Fruit fly (Drosophila melanogaster): ENCODE measurements around the gene Skp2.

Gene Skp2

dm6 chr3R:4311067-4311723 lies 26.3 kb downstream of the Skp2 start, which contains the start of gene Suv3 (continued):
- TF ChIP-seq Taf1 (GFP tag; IDR thresholded peaks at IDR 0.05) (no peak), bcd (GFP tag; optimal IDR thresholded peaks at IDR 0.05) (peak; percentile 30), CG12299 (tag; optimal IDR thresholded peaks at IDR 0.05) (no peak), CG6791 (GFP tag; IDR thresholded peaks at IDR 0.05; ENCODE audit: partially characterized antibody) (no peak), hbn (GFP tag; IDR thresholded peaks at IDR 0.05; ENCODE audit: partially characterized antibody) (no peak), Gsc (GFP tag; IDR thresholded peaks at IDR 0.05) (no peak), lab (GFP tag; optimal IDR thresholded peaks at IDR 0.05) (no peak), ATbp (GFP tag; optimal IDR thresholded peaks at IDR 0.05) (no peak), MBD-R2 (GFP tag; IDR thresholded peaks at IDR 0.05) (peak; percentile 79), CG6654 (GFP tag; optimal IDR thresholded peaks at IDR 0.05) (no peak), PHDP (tag; optimal IDR thresholded peaks at IDR 0.05) (peak; percentile 2), slbo (GFP tag; IDR thresholded peaks at IDR 0.05) (peak; percentile 62; the same call in 1 of the 2 replicates), CG17361 (GFP tag; IDR thresholded peaks at IDR 0.05) (peak; percentile 85), Asciz (GFP tag; optimal IDR thresholded peaks at IDR 0.05) (no peak), CG1832 (GFP tag; optimal IDR thresholded peaks at IDR 0.05) (no peak), CG4854 (GFP tag; optimal IDR thresholded peaks at IDR 0.05) (no peak), YL-1 (GFP tag; optimal IDR thresholded peaks at IDR 0.05) (peak; percentile 47), CG11723 (GFP tag; optimal IDR thresholded peaks at IDR 0.05) (no peak), unpg (GFP tag; optimal IDR thresholded peaks at IDR 0.05) (peak; percentile 18), Hr3 (GFP tag; optimal IDR thresholded peaks at IDR 0.05) (peak; percentile 52), stwl (tag; optimal IDR thresholded peaks at IDR 0.05) (no peak), onecut (GFP tag; IDR thresholded peaks at IDR 0.05) (no peak), CG7987 (GFP tag; optimal IDR thresholded peaks at IDR 0.05) (no peak), Dll (GFP tag; IDR thresholded peaks at IDR 0.05; ENCODE audit: partially characterized antibody) (no peak), CG12236 (GFP tag; optimal IDR thresholded peaks at IDR 0.05) (no peak), CG3163 (GFP tag; optimal IDR thresholded peaks at IDR 0.05) (no peak), Scr (GFP tag; IDR thresholded peaks at IDR 0.05; ENCODE audit: partially characterized antibody) (no peak), ssp (GFP tag; IDR thresholded peaks at IDR 0.05) (0 out of 2 replicates have a peak, but pooled peaks have one; percentile 39), Dbx (GFP tag; IDR thresholded peaks at IDR 0.05) (no peak), hkb (optimal IDR thresholded peaks at IDR 0.05) (no peak), hkb (GFP tag; IDR thresholded peaks at IDR 0.05) (peak; percentile 38; the same call in 1 of the 2 replicates), D19B (GFP tag; optimal IDR thresholded peaks at IDR 0.05) (no peak), CG9817 (tag; optimal IDR thresholded peaks at IDR 0.05) (peak; percentile 36), E2f1 (GFP tag; IDR thresholded peaks at IDR 0.05) (no peak), pum (GFP tag; optimal IDR thresholded peaks at IDR 0.05) (no peak), CG14441 (GFP tag; IDR thresholded peaks at IDR 0.05) (no peak), CG9437 (GFP tag; optimal IDR thresholded peaks at IDR 0.05) (peak; percentile 15), CG2712 (tag; optimal IDR thresholded peaks at IDR 0.05) (peak; percentile 60), Tbp (GFP tag; optimal IDR thresholded peaks at IDR 0.05) (no peak), CG9797 (GFP tag; optimal IDR thresholded peaks at IDR 0.05) (no peak), br (optimal IDR thresholded peaks at IDR 0.05) (no peak), CG3726 (GFP tag; IDR thresholded peaks at IDR 0.05) (no peak), Mes4 (GFP tag; optimal IDR thresholded peaks at IDR 0.05) (no peak), gsb (GFP tag; IDR thresholded peaks at IDR 0.05) (no peak), CG17829 (tag; optimal IDR thresholded peaks at IDR 0.05) (peak; percentile 38), fu2 (GFP tag; optimal IDR thresholded peaks at IDR 0.05) (no peak), ERR (GFP tag; optimal IDR thresholded peaks at IDR 0.05) (no peak), CG8290 (GFP tag; optimal IDR thresholded peaks at IDR 0.05) (no peak), CG8290 (tag; optimal IDR thresholded peaks at IDR 0.05) (no peak), pita (GFP tag; optimal IDR thresholded peaks at IDR 0.05) (no peak), CG7928 (GFP tag; optimal IDR thresholded peaks at IDR 0.05) (no peak), CG13123 (GFP tag; optimal IDR thresholded peaks at IDR 0.05) (no peak)
